Fruit fly (Drosophila melanogaster) whole organism, embryonic: ENCODE measurements around the gene CG31793.
A peak's percentile ranks its signal among the peaks of the same experiment; 100 is the strongest.

Experiments
- Awh ChIP-seq: fragments of 200-800 bp; sonication (Bioruptor generic); IDR thresholded peaks from 2 replicates; pipeline ENCODE4, ENCODE4 v1.3.6; 2022; ENCODE audit warnings: missing biosample characterization, missing genetic modification characterization
- B-H1 ChIP-seq: fragments of 200-800 bp; sonication (Bioruptor generic); IDR thresholded peaks from 3 replicates; pipeline ENCODE4 v1.3.6; 2022; ENCODE audit warnings: missing biosample characterization, missing genetic modification characterization
- CG10959 ChIP-seq: fragments of 200-800 bp; sonication (Bioruptor generic); IDR thresholded peaks from 2 replicates; pipeline ENCODE4 v1.3.6; 2022; ENCODE audit warnings: missing biosample characterization, missing genetic modification characterization
- CG11093 ChIP-seq: fragments of 200-800 bp; sonication (Bioruptor generic); IDR thresholded peaks from 3 replicates; pipeline ENCODE4 v1.3.6; 2022; ENCODE audit warnings: missing biosample characterization, missing genetic modification characterization
- CG11696 ChIP-seq: fragments of 200-800 bp; sonication (Bioruptor generic); IDR thresholded peaks from 2 replicates; pipeline ENCODE4 v1.3.6; 2022; ENCODE audit warnings: missing biosample characterization, missing genetic modification characterization
- CG13424 ChIP-seq: fragments of 200-800 bp; sonication (Bioruptor generic); optimal IDR thresholded peaks from 2 replicates; lab custom pipeline; 2019; ENCODE audit warnings: missing biosample characterization, mild to moderate bottlenecking, missing genetic modification characterization, moderate library complexity
- CG18476 ChIP-seq: fragments of 200-800 bp; sonication (Bioruptor generic); optimal IDR thresholded peaks from 2 replicates; lab custom pipeline; 2016; ENCODE audit warnings: missing biosample characterization, mild to moderate bottlenecking, missing genetic modification characterization
- CG2120 ChIP-seq: fragments of 200-800 bp; sonication (Bioruptor generic); optimal IDR thresholded peaks from 3 replicates; lab custom pipeline; 2016; ENCODE audit warnings: missing biosample characterization, missing genetic modification characterization
- CG2712 ChIP-seq: fragments of 200-800 bp; optimal IDR thresholded peaks from 3 replicates; lab custom pipeline; 2019; ENCODE audit warnings: missing biosample characterization, mild to moderate bottlenecking, missing genetic modification characterization, moderate library complexity
- CG30020 ChIP-seq: fragments of 200-800 bp; optimal IDR thresholded peaks from 2 replicates; lab custom pipeline; 2019; ENCODE audit warnings: missing biosample characterization, mild to moderate bottlenecking, missing genetic modification characterization, moderate library complexity
- CG3163 ChIP-seq: fragments of 200-800 bp; sonication (Bioruptor generic); optimal IDR thresholded peaks from 3 replicates; lab custom pipeline; 2016; ENCODE audit warnings: missing biosample characterization, missing genetic modification characterization
- CG3726 ChIP-seq: fragments of 200-800 bp; sonication (Bioruptor generic); IDR thresholded peaks from 3 replicates; pipeline ENCODE4, ENCODE4 v1.3.6; 2022; ENCODE audit warnings: missing biosample characterization, missing genetic modification characterization
- CG6765 ChIP-seq: fragments of 200-800 bp; sonication (Bioruptor generic); optimal IDR thresholded peaks from 3 replicates; lab custom pipeline; 2017; ENCODE audit warnings: missing biosample characterization, mild to moderate bottlenecking, missing genetic modification characterization
- CG6813 ChIP-seq: fragments of 200-800 bp; sonication (Bioruptor generic); optimal IDR thresholded peaks from 2 replicates; lab custom pipeline; 2017; ENCODE audit warnings: missing biosample characterization, missing genetic modification characterization, mild to moderate bottlenecking, moderate library complexity, missing genetic modification reagents
- CG8290 ChIP-seq, 3 experiments: fragments of 200-800 bp; sonication (Bioruptor generic); optimal IDR thresholded peaks; 2 replicates each; lab custom pipeline; 2016 to 2019; ENCODE audit warnings: missing biosample characterization in 3 of 3, missing genetic modification characterization in 3 of 3, mild to moderate bottlenecking in 2 of 3, moderate library complexity in 1 of 3
- CG9727 ChIP-seq: fragments of 200-800 bp; sonication (Bioruptor generic); optimal IDR thresholded peaks from 3 replicates; lab custom pipeline; 2017; ENCODE audit warnings: missing biosample characterization, mild to moderate bottlenecking, missing genetic modification characterization
- Dip2 ChIP-seq: fragments of 200-800 bp; sonication (Bioruptor generic); IDR thresholded peaks from 2 replicates; pipeline ENCODE4 v1.3.6; 2022; ENCODE audit warnings: missing biosample characterization, missing genetic modification characterization
- Dref ChIP-seq: fragments of 200-800 bp; sonication (Bioruptor generic); IDR thresholded peaks from 2 replicates; pipeline ENCODE4 v1.3.6; 2022; ENCODE audit warnings: missing biosample characterization, missing genetic modification characterization
- Fer1 ChIP-seq: fragments of 200-800 bp; sonication (Bioruptor generic); optimal IDR thresholded peaks from 2 replicates; lab custom pipeline; 2017; ENCODE audit warnings: missing biosample characterization, mild to moderate bottlenecking, missing genetic modification characterization
- Hey ChIP-seq: fragments of 200-800 bp; sonication (Bioruptor generic); optimal IDR thresholded peaks from 3 replicates; lab custom pipeline; 2018; ENCODE audit warnings: missing biosample characterization, mild to moderate bottlenecking, missing genetic modification characterization
- Hr78 ChIP-seq, 2 experiments: fragments of 200-800 bp in 1 of 2; fragments of >200 bp in 1 of 2; sonication (Bioruptor generic) in 1 of 2; optimal IDR thresholded peaks; 2 replicates each; lab custom pipeline; 2017 to 2019; ENCODE audit warnings: missing biosample characterization in 2 of 2, missing genetic modification characterization in 2 of 2, mild to moderate bottlenecking in 1 of 2, moderate library complexity in 1 of 2
- Max ChIP-seq: fragments of 200-800 bp; sonication (Bioruptor generic); optimal IDR thresholded peaks from 2 replicates; lab custom pipeline; 2016; ENCODE audit warnings: missing biosample characterization, mild to moderate bottlenecking, missing genetic modification characterization
- NK7.1 ChIP-seq: fragments of 200-800 bp; sonication (Bioruptor generic); optimal IDR thresholded peaks from 3 replicates; lab custom pipeline; 2016; ENCODE audit warnings: missing biosample characterization, missing genetic modification characterization
- Oli ChIP-seq: fragments of 200-800 bp; sonication (Bioruptor generic); optimal IDR thresholded peaks from 2 replicates; lab custom pipeline; 2018; ENCODE audit warnings: missing biosample characterization, mild to moderate bottlenecking, missing genetic modification characterization, moderate library complexity
- Taf1 ChIP-seq: fragments of 200-800 bp; sonication (Bioruptor generic); IDR thresholded peaks from 2 replicates; pipeline ENCODE4 v1.3.6; 2022; ENCODE audit warnings: missing biosample characterization, missing genetic modification characterization
- Usf ChIP-seq: fragments of 200-800 bp; sonication (Bioruptor generic); optimal IDR thresholded peaks from 2 replicates; lab custom pipeline; 2017; ENCODE audit warnings: missing genotype, missing biosample characterization, missing genetic modification characterization
- Xrp1 ChIP-seq: fragments of 200-800 bp; sonication (Bioruptor generic); IDR thresholded peaks from 2 replicates; pipeline ENCODE4 v1.3.6; 2022; ENCODE audit warnings: missing biosample characterization, missing genetic modification characterization
- da ChIP-seq: fragments of 200-800 bp; sonication (Bioruptor generic); optimal IDR thresholded peaks from 2 replicates; lab custom pipeline; 2016; ENCODE audit warnings: missing biosample characterization, missing genetic modification characterization
- dpn ChIP-seq, 2 experiments: fragments of 200-800 bp; sonication (Bioruptor generic); optimal IDR thresholded peaks; 3 replicates each; lab custom pipeline; 2016; ENCODE audit warnings: missing biosample characterization in 2 of 2, missing genetic modification characterization in 2 of 2
- ems ChIP-seq: fragments of 200-800 bp; sonication (Bioruptor generic); optimal IDR thresholded peaks from 3 replicates; lab custom pipeline; 2016; ENCODE audit warnings: missing biosample characterization, missing genetic modification characterization
- eyg ChIP-seq: fragments of 200-800 bp; sonication (Bioruptor generic); optimal IDR thresholded peaks from 3 replicates; lab custom pipeline; 2016; ENCODE audit warnings: missing biosample characterization, missing genetic modification characterization
- gsb ChIP-seq: fragments of 200-800 bp; sonication (Bioruptor generic); IDR thresholded peaks from 2 replicates; pipeline ENCODE4 v1.3.6; 2022; ENCODE audit warnings: missing biosample characterization, missing genetic modification characterization
- her ChIP-seq: fragments of 200-800 bp; sonication (Bioruptor generic); optimal IDR thresholded peaks from 2 replicates; lab custom pipeline; 2016; ENCODE audit warnings: missing biosample characterization, missing genetic modification characterization
- inv ChIP-seq: fragments of 200-800 bp; sonication (Bioruptor generic); IDR thresholded peaks from 2 replicates; pipeline ENCODE4 v1.3.6; 2022; ENCODE audit warnings: missing biosample characterization, missing genetic modification characterization; ENCODE audit not compliant: partially characterized antibody
- lab ChIP-seq: fragments of 200-800 bp; sonication (Bioruptor generic); optimal IDR thresholded peaks from 3 replicates; lab custom pipeline; 2017; ENCODE audit warnings: missing biosample characterization, missing genetic modification characterization, mild to moderate bottlenecking, moderate library complexity, missing genetic modification reagents
- org-1 ChIP-seq: fragments of 200-800 bp; sonication (Bioruptor generic); optimal IDR thresholded peaks from 2 replicates; lab custom pipeline; 2017; ENCODE audit warnings: missing biosample characterization, missing genetic modification characterization
- p53 ChIP-seq: fragments of 200-800 bp; sonication (Bioruptor generic); optimal IDR thresholded peaks from 2 replicates; lab custom pipeline; 2016; ENCODE audit warnings: missing biosample characterization, missing genetic modification characterization
- pan ChIP-seq, 4 experiments: fragments of >200 bp in 3 of 4; fragments of 200-800 bp in 1 of 4; sonication (Bioruptor generic) in 1 of 4; optimal IDR thresholded peaks in 3 of 4; IDR thresholded peaks in 1 of 4; 2 replicates each; pipeline versions ENCODE4 v1.3.6 to Lab custom; 2017 to 2022; ENCODE audit warnings: missing biosample characterization in 2 of 4, missing genetic modification characterization in 2 of 4, mixed read lengths in 1 of 4
- peb ChIP-seq: fragments of 200-800 bp; sonication (Bioruptor generic); IDR thresholded peaks from 2 replicates; pipeline ENCODE4 v1.3.6; 2022; ENCODE audit warnings: missing biosample characterization, missing genetic modification characterization
- prd ChIP-seq, 3 experiments: fragments of >200 bp in 2 of 3; fragments of 200-800 bp in 1 of 3; sonication (Bioruptor generic) in 1 of 3; optimal IDR thresholded peaks in 2 of 3; IDR thresholded peaks in 1 of 3; 2 replicates in 2 of 3; 3 replicates in 1 of 3; pipeline versions ENCODE4 v1.3.6 to Lab custom; 2017 to 2022; ENCODE audit warnings: missing biosample characterization in 1 of 3, missing genetic modification characterization in 1 of 3
- schlank ChIP-seq: fragments of 200-800 bp; sonication (Bioruptor generic); optimal IDR thresholded peaks from 2 replicates; lab custom pipeline; 2018; ENCODE audit warnings: missing biosample characterization, mild to moderate bottlenecking, missing genetic modification characterization
- sens ChIP-seq: fragments of 200-800 bp; sonication (Bioruptor generic); peaks from one replicate; lab custom pipeline; 2016; ENCODE audit warnings: missing biosample characterization, missing genetic modification characterization
- seq ChIP-seq: fragments of 200-800 bp; sonication (Bioruptor generic); IDR thresholded peaks from 2 replicates; pipeline ENCODE4 v1.3.6; 2022; ENCODE audit warnings: missing biosample characterization, missing genetic modification characterization
- stwl ChIP-seq: fragments of 200-800 bp; sonication (Bioruptor generic); optimal IDR thresholded peaks from 3 replicates; lab custom pipeline; 2018; ENCODE audit warnings: missing biosample characterization, mild to moderate bottlenecking, missing genetic modification characterization, moderate library complexity
- sug ChIP-seq: fragments of 200-800 bp; optimal IDR thresholded peaks from 2 replicates; lab custom pipeline; 2019; ENCODE audit warnings: missing biosample characterization, mild to moderate bottlenecking, missing genetic modification characterization, moderate library complexity
- tna ChIP-seq: fragments of 200-800 bp; sonication (Bioruptor generic); IDR thresholded peaks from 2 replicates; pipeline ENCODE4 v1.3.6; 2022; ENCODE audit warnings: missing biosample characterization, missing genetic modification characterization; ENCODE audit not compliant: partially characterized antibody
- trem ChIP-seq: fragments of 200-800 bp; optimal IDR thresholded peaks from 3 replicates; lab custom pipeline; 2019; ENCODE audit warnings: missing biosample characterization, mild to moderate bottlenecking, missing genetic modification characterization, moderate library complexity
- twi ChIP-seq: fragments of 200-800 bp; optimal IDR thresholded peaks from 2 replicates; lab custom pipeline; 2019; ENCODE audit warnings: missing biosample characterization, mild to moderate bottlenecking, missing genetic modification characterization, moderate library complexity
- zen2 ChIP-seq: fragments of 200-800 bp; sonication (Bioruptor generic); IDR thresholded peaks from 3 replicates; pipeline ENCODE4 v1.3.6; 2022; ENCODE audit warnings: missing biosample characterization, missing genetic modification characterization; ENCODE audit not compliant: partially characterized antibody

The CG31793 gene

dm6 chr2L:18966214-18966556 is 37.0 kb upstream of the CG31793 start (continued):
- TF ChIP-seq stwl (peak; percentile 6), CG30020 (no peak), CG2120 (GFP tag; lab: Kevin White, UChicago) (peak; percentile 86), CG11696 (GFP tag; lab: Robert Waterston, UW) (peak; percentile 85), seq (GFP tag; lab: Robert Waterston, UW) (peak; percentile 88), CG10959 (peak; percentile 42; the same call in 1 of the 2 replicates), Oli (peak; percentile 73), sens (GFP tag; lab: Kevin White, UChicago) (peak; percentile 85), Hr78 (GFP tag; optimal IDR thresholded peaks at IDR 0.05; lab: Kevin White, UChicago) (no peak), trem (tag; lab: Kevin White, UChicago) (peak; percentile 50), tna (GFP tag; lab: Robert Waterston, UW) (no peak), da (GFP tag; lab: Kevin White, UChicago) (no peak), CG13424 (tag; lab: Kevin White, UChicago) (peak; percentile 74), Fer1 (GFP tag; lab: Kevin White, UChicago) (peak; percentile 90), dpn (GFP tag; optimal IDR thresholded peaks at IDR 0.05; lab: Kevin White, UChicago) (peak; percentile 45 to 63), lab (GFP tag; lab: Kevin White, UChicago) (peak; percentile 95), CG6813 (GFP tag; lab: Kevin White, UChicago) (peak; percentile 74), peb (GFP tag; lab: Robert Waterston, UW) (peak; percentile 56; the same call in 1 of the 2 replicates), Hey (no peak), CG3163 (GFP tag; lab: Kevin White, UChicago) (no peak), her (GFP tag; lab: Kevin White, UChicago) (no peak), CG6765 (GFP tag; lab: Kevin White, UChicago) (peak; percentile 80), eyg (GFP tag; lab: Kevin White, UChicago) (peak; percentile 18), pan (optimal IDR thresholded peaks at IDR 0.05; lab: Kevin White, UChicago) (no peak), pan (GFP tag; optimal IDR thresholded peaks at IDR 0.05 in 1 of 2, IDR thresholded peaks at IDR 0.05 in 1 of 2) (peak in 1 of 2 experiments; percentile 92), NK7.1 (GFP tag; lab: Kevin White, UChicago) (peak; percentile 10), Xrp1 (GFP tag; lab: Robert Waterston, UW) (peak; percentile 86), CG9727 (peak; percentile 78), inv (no peak), sug (tag; lab: Kevin White, UChicago) (peak; percentile 87), prd (optimal IDR thresholded peaks at IDR 0.05; lab: Kevin White, UChicago) (no peak), prd (GFP tag; IDR thresholded peaks at IDR 0.05; lab: Robert Waterston, UW) (peak; percentile 92), CG2712 (peak; percentile 80), Dref (GFP tag; lab: Robert Waterston, UW) (peak; percentile 35; the same call in 1 of the 2 replicates), p53 (GFP tag; lab: Kevin White, UChicago) (no peak), CG11093 (GFP tag; lab: Robert Waterston, UW) (peak; percentile 69; the same call in 2 of the 3 replicates), Taf1 (peak; percentile 95), Dip2 (GFP tag; lab: Robert Waterston, UW) (no peak), CG8290 (GFP tag; optimal IDR thresholded peaks at IDR 0.05; lab: Kevin White, UChicago) (peak; percentile 25), CG8290 (tag; optimal IDR thresholded peaks at IDR 0.05; lab: Kevin White, UChicago) (no peak), B-H1 (GFP tag; lab: Robert Waterston, UW) (peak; percentile 85), CG3726 (GFP tag; lab: Robert Waterston, UW) (peak; percentile 46; the same call in 1 of the 3 replicates), org-1 (peak; percentile 58), twi (tag; lab: Kevin White, UChicago) (no peak), CG18476 (GFP tag; lab: Kevin White, UChicago) (peak; percentile 67), zen2 (GFP tag; lab: Robert Waterston, UW) (no peak), schlank (tag; lab: Kevin White, UChicago) (peak; percentile 49), Max (peak; percentile 69), gsb (GFP tag; lab: Robert Waterston, UW) (peak; percentile 91), ems (GFP tag; lab: Kevin White, UChicago) (peak; percentile 33), Awh (GFP tag; lab: Robert Waterston, UW) (peak; percentile 71), Usf (GFP tag; lab: Kevin White, UChicago) (peak; percentile 33)
